Fruit fly (Drosophila melanogaster) whole organism, embryonic: ENCODE measurements around the gene Cyp1.
A peak's percentile ranks its signal among the peaks of the same experiment; 100 is the strongest.

Experiments
- Atf3 ChIP-seq: fragments of 200-800 bp; sonication (Bioruptor generic); optimal IDR thresholded peaks from 3 replicates; lab custom pipeline; 2016; ENCODE audit warnings: missing biosample characterization, missing genetic modification characterization
- BEAF-32 ChIP-seq: fragments of 200-800 bp; sonication (Bioruptor generic); optimal IDR thresholded peaks from 3 replicates; lab custom pipeline; 2017; ENCODE audit warnings: missing biosample characterization, missing genetic modification characterization, mild to moderate bottlenecking, moderate library complexity, missing genetic modification reagents
- CG12299 ChIP-seq: fragments of 200-800 bp; sonication (Bioruptor generic); optimal IDR thresholded peaks from 2 replicates; lab custom pipeline; 2018; ENCODE audit warnings: missing biosample characterization, mild to moderate bottlenecking, missing genetic modification characterization
- CG13287 ChIP-seq: fragments of 200-800 bp; sonication (Bioruptor generic); IDR thresholded peaks from 2 replicates; pipeline ENCODE4 v1.3.6; 2022; ENCODE audit warnings: missing biosample characterization, missing genetic modification characterization; ENCODE audit not compliant: partially characterized antibody
- CG13424 ChIP-seq: fragments of 200-800 bp; sonication (Bioruptor generic); optimal IDR thresholded peaks from 2 replicates; lab custom pipeline; 2019; ENCODE audit warnings: missing biosample characterization, mild to moderate bottlenecking, missing genetic modification characterization, moderate library complexity
- CG15479 ChIP-seq: fragments of 200-800 bp; sonication (Bioruptor generic); optimal IDR thresholded peaks from 3 replicates; lab custom pipeline; 2019; ENCODE audit warnings: missing biosample characterization, mild to moderate bottlenecking, missing genetic modification characterization, moderate library complexity
- CG15514 ChIP-seq: fragments of 200-800 bp; sonication (Bioruptor generic); optimal IDR thresholded peaks from 3 replicates; lab custom pipeline; 2017; ENCODE audit warnings: missing biosample characterization, missing genetic modification characterization, mild to moderate bottlenecking, moderate library complexity, missing genetic modification reagents
- CG1603 ChIP-seq: fragments of 200-800 bp; sonication (Bioruptor generic); optimal IDR thresholded peaks from 2 replicates; lab custom pipeline; 2019; ENCODE audit warnings: missing biosample characterization, mild to moderate bottlenecking, missing genetic modification characterization, moderate library complexity
- CG16813 ChIP-seq: fragments of 200-800 bp; sonication (Bioruptor generic); IDR thresholded peaks from 3 replicates; pipeline ENCODE4 v1.3.6; 2022; ENCODE audit warnings: missing biosample characterization, missing genetic modification characterization; ENCODE audit not compliant: partially characterized antibody
- CG17912 ChIP-seq: fragments of 200-800 bp; sonication (Bioruptor generic); optimal IDR thresholded peaks from 2 replicates; lab custom pipeline; 2018; ENCODE audit warnings: missing biosample characterization, mild to moderate bottlenecking, missing genetic modification characterization
- CG18599 ChIP-seq: fragments of 200-800 bp; sonication (Bioruptor generic); optimal IDR thresholded peaks from 3 replicates; lab custom pipeline; 2017; ENCODE audit warnings: missing biosample characterization, missing genetic modification characterization, mild to moderate bottlenecking, moderate library complexity, missing genetic modification reagents
- CG2116 ChIP-seq: fragments of 200-800 bp; sonication (Bioruptor generic); optimal IDR thresholded peaks from 3 replicates; lab custom pipeline; 2018; ENCODE audit warnings: missing biosample characterization, mild to moderate bottlenecking, missing genetic modification characterization
- CG2875 ChIP-seq: fragments of 200-800 bp; sonication (Bioruptor generic); optimal IDR thresholded peaks from 2 replicates; lab custom pipeline; 2017; ENCODE audit warnings: missing biosample characterization, mild to moderate bottlenecking, missing genetic modification characterization, missing genetic modification reagents
- CG34224 ChIP-seq: fragments of 200-800 bp; sonication (Bioruptor generic); IDR thresholded peaks from 3 replicates; pipeline ENCODE4 v1.3.6; 2022; ENCODE audit warnings: missing biosample characterization, missing genetic modification characterization; ENCODE audit not compliant: partially characterized antibody
- CG34376 ChIP-seq: fragments of 200-800 bp; sonication (Bioruptor generic); optimal IDR thresholded peaks from 2 replicates; lab custom pipeline; 2018; ENCODE audit warnings: missing biosample characterization, mild to moderate bottlenecking, missing genetic modification characterization
- CG4404 ChIP-seq: fragments of 200-800 bp; sonication (Bioruptor generic); IDR thresholded peaks from 2 replicates; pipeline ENCODE4 v1.3.6; 2022; ENCODE audit warnings: missing biosample characterization, missing genetic modification characterization
- CG9817 ChIP-seq: fragments of 200-800 bp; sonication (Bioruptor generic); optimal IDR thresholded peaks from 2 replicates; lab custom pipeline; 2018; ENCODE audit warnings: missing biosample characterization, mild to moderate bottlenecking, missing genetic modification characterization, moderate library complexity
- Dbx ChIP-seq: fragments of 200-800 bp; sonication (Bioruptor generic); IDR thresholded peaks from 3 replicates; pipeline ENCODE4 v1.3.6; 2022; ENCODE audit warnings: missing biosample characterization, missing genetic modification characterization
- Dll ChIP-seq: fragments of 200-800 bp; sonication (Bioruptor generic); IDR thresholded peaks from 4 replicates; pipeline ENCODE4 v1.3.6; 2022; ENCODE audit warnings: missing biosample characterization, missing genetic modification characterization; ENCODE audit not compliant: partially characterized antibody
- Doc3 ChIP-seq: fragments of 200-800 bp; sonication (Bioruptor generic); IDR thresholded peaks from 3 replicates; pipeline ENCODE4 v1.3.6; 2022; ENCODE audit warnings: missing biosample characterization, missing genetic modification characterization; ENCODE audit not compliant: partially characterized antibody
- Dp ChIP-seq: fragments of 200-800 bp; sonication (Bioruptor generic); optimal IDR thresholded peaks from 2 replicates; lab custom pipeline; 2018; ENCODE audit warnings: missing biosample characterization, mild to moderate bottlenecking, missing genetic modification characterization, moderate library complexity
- Dref ChIP-seq: fragments of 200-800 bp; sonication (Bioruptor generic); IDR thresholded peaks from 2 replicates; pipeline ENCODE4 v1.3.6; 2022; ENCODE audit warnings: missing biosample characterization, missing genetic modification characterization
- E2f2 ChIP-seq: fragments of 200-800 bp; sonication (Bioruptor generic); IDR thresholded peaks from 2 replicates; pipeline ENCODE4 v1.3.6; 2022; ENCODE audit warnings: missing biosample characterization, missing genetic modification characterization
- Ets97D ChIP-seq: fragments of 200-800 bp; sonication (Bioruptor generic); optimal IDR thresholded peaks from 3 replicates; lab custom pipeline; 2016; ENCODE audit warnings: missing biosample characterization, missing genetic modification characterization
- HLHmδ ChIP-seq: fragments of 200-800 bp; sonication (Bioruptor generic); optimal IDR thresholded peaks from 2 replicates; lab custom pipeline; 2018; ENCODE audit warnings: missing biosample characterization, mild to moderate bottlenecking, missing genetic modification characterization, moderate library complexity
- Opbp ChIP-seq: fragments of 200-800 bp; sonication (Bioruptor generic); IDR thresholded peaks from 3 replicates; pipeline ENCODE4 v1.3.6; 2022; ENCODE audit warnings: missing biosample characterization, missing genetic modification characterization; ENCODE audit not compliant: partially characterized antibody
- Poxn ChIP-seq: fragments of 200-800 bp; sonication (Bioruptor generic); IDR thresholded peaks from 2 replicates; pipeline ENCODE4 v1.3.6; 2022; ENCODE audit warnings: missing biosample characterization, missing genetic modification characterization
- Scr ChIP-seq: fragments of 200-800 bp; sonication (Bioruptor generic); IDR thresholded peaks from 2 replicates; pipeline ENCODE4 v1.3.6; 2022; ENCODE audit warnings: missing biosample characterization, missing genetic modification characterization; ENCODE audit not compliant: partially characterized antibody
- Sry-δ ChIP-seq: fragments of 200-800 bp; sonication (Bioruptor generic); optimal IDR thresholded peaks from 2 replicates; lab custom pipeline; 2016; ENCODE audit warnings: missing biosample characterization, missing genetic modification characterization
- YL-1 ChIP-seq: fragments of 200-800 bp; sonication (Bioruptor generic); optimal IDR thresholded peaks from 3 replicates; lab custom pipeline; 2017; ENCODE audit warnings: missing biosample characterization, mild to moderate bottlenecking, missing genetic modification characterization
- ac ChIP-seq: fragments of 200-800 bp; sonication (Bioruptor generic); optimal IDR thresholded peaks from 3 replicates; lab custom pipeline; 2017; ENCODE audit warnings: missing biosample characterization, mild to moderate bottlenecking, missing genetic modification characterization
- bbx ChIP-seq: fragments of 200-800 bp; sonication (Bioruptor generic); IDR thresholded peaks from 2 replicates; pipeline ENCODE4 v1.3.6; 2022; ENCODE audit warnings: missing biosample characterization, missing genetic modification characterization; ENCODE audit not compliant: partially characterized antibody
- corto ChIP-seq: fragments of 200-800 bp; sonication (Bioruptor generic); optimal IDR thresholded peaks from 2 replicates; lab custom pipeline; 2016; ENCODE audit warnings: missing biosample characterization, mild to moderate bottlenecking, missing genetic modification characterization, moderate library complexity
- crc ChIP-seq: fragments of 200-800 bp; sonication (Bioruptor generic); optimal IDR thresholded peaks from 2 replicates; lab custom pipeline; 2016; ENCODE audit warnings: missing biosample characterization, missing genetic modification characterization
- da ChIP-seq: fragments of 200-800 bp; sonication (Bioruptor generic); optimal IDR thresholded peaks from 2 replicates; lab custom pipeline; 2016; ENCODE audit warnings: missing biosample characterization, missing genetic modification characterization
- gsb ChIP-seq: fragments of 200-800 bp; sonication (Bioruptor generic); IDR thresholded peaks from 2 replicates; pipeline ENCODE4 v1.3.6; 2022; ENCODE audit warnings: missing biosample characterization, missing genetic modification characterization
- hbn ChIP-seq: fragments of 200-800 bp; sonication (Bioruptor generic); IDR thresholded peaks from 2 replicates; pipeline ENCODE4 v1.3.6; 2022; ENCODE audit warnings: missing biosample characterization, missing genetic modification characterization; ENCODE audit not compliant: partially characterized antibody
- insv ChIP-seq, 2 experiments: fragments of 200-800 bp; sonication (Bioruptor generic); optimal IDR thresholded peaks; 3 replicates each; lab custom pipeline; 2016 to 2018; ENCODE audit warnings: missing biosample characterization in 2 of 2, missing genetic modification characterization in 2 of 2
- org-1 ChIP-seq: fragments of 200-800 bp; sonication (Bioruptor generic); optimal IDR thresholded peaks from 2 replicates; lab custom pipeline; 2017; ENCODE audit warnings: missing biosample characterization, missing genetic modification characterization
- pfk ChIP-seq: fragments of 200-800 bp; sonication (Bioruptor generic); optimal IDR thresholded peaks from 2 replicates; lab custom pipeline; 2018; ENCODE audit warnings: missing biosample characterization, mild to moderate bottlenecking, missing genetic modification characterization, moderate library complexity
- pzg ChIP-seq: fragments of 200-800 bp; sonication (Bioruptor generic); optimal IDR thresholded peaks from 3 replicates; lab custom pipeline; 2018; ENCODE audit warnings: missing biosample characterization, mild to moderate bottlenecking, missing genetic modification characterization, moderate library complexity
- run ChIP-seq: fragments of 200-800 bp; sonication (Bioruptor generic); optimal IDR thresholded peaks from 3 replicates; lab custom pipeline; 2018; ENCODE audit warnings: missing biosample characterization, mild to moderate bottlenecking, missing genetic modification characterization
- sug ChIP-seq: fragments of 200-800 bp; optimal IDR thresholded peaks from 2 replicates; lab custom pipeline; 2019; ENCODE audit warnings: missing biosample characterization, mild to moderate bottlenecking, missing genetic modification characterization, moderate library complexity
- tap ChIP-seq: fragments of 200-800 bp; optimal IDR thresholded peaks from 3 replicates; lab custom pipeline; 2019; ENCODE audit warnings: missing biosample characterization, mild to moderate bottlenecking, missing genetic modification characterization, moderate library complexity
- unc-4 ChIP-seq: fragments of 200-800 bp; sonication (Bioruptor generic); IDR thresholded peaks from 2 replicates; pipeline ENCODE4 v1.3.6; 2022; ENCODE audit warnings: missing biosample characterization, missing genetic modification characterization; ENCODE audit not compliant: partially characterized antibody
- vnd ChIP-seq: fragments of 200-800 bp; sonication (Bioruptor generic); IDR thresholded peaks from 3 replicates; pipeline ENCODE4 v1.3.6; 2022; ENCODE audit warnings: missing biosample characterization, missing genetic modification characterization; ENCODE audit not compliant: partially characterized antibody
- wor ChIP-seq: fragments of 200-800 bp; sonication (Bioruptor generic); IDR thresholded peaks from 2 replicates; pipeline ENCODE4 v1.3.6; 2022; ENCODE audit warnings: missing biosample characterization, missing genetic modification characterization

Cyp1 gene

DNA sequence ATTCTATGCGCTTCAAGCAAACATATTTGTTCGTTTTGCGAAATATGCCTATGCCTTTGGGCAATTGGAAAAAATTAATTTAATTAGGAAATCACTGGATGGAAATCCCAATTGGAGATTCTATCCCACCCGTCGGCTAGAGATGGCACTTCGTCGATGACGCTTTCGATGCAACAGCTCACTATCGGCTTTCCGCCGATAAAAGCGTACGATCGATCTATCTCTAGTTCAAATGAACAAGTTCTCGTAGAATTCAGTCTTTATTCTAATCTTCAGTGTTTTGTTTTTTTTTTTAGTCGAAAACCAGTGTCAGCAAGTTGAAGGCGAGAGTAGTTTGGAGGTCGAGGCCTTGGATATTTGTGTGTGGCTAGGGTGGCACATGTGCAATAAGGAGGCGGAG is 2.9 kb upstream of the Cyp1 start, which contains the start of the genes CG9917 and CG32579 (continued):
- TF ChIP-seq CG34376 (GFP tag; lab: Kevin White, UChicago), result peak; percentile 13

DNA sequence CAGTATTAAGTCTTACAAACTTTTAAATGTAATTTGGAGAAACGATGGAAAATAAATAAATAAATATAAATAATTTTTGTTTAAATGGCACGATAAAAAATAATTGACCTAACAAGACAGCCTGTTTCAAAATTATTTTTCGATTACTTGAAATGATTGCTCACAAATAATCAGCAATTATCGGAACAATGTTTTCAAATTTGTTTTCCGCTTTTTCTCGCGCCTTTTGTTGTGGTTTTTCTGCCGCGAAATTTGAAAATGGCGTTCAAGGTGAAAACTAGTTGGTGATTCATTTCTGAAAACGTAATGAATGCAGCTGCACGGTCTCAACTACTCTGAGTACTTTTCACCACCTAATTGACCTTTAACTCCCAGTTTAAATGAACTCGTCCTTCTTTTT is 867 bp upstream of the Cyp1 start:
- TF ChIP-seq E2f2 (GFP tag; lab: Robert Waterston, UW) (peak; percentile 86), HLHmδ (GFP tag; lab: Kevin White, UChicago) (no peak), CG1603 (tag; lab: Kevin White, UChicago) (peak; percentile 32), vnd (GFP tag; lab: Robert Waterston, UW) (0 out of 3 replicates have a peak, but pooled peaks have one; percentile 31), Poxn (GFP tag; lab: Robert Waterston, UW) (no peak), Dll (0 out of 4 replicates have a peak, but pooled peaks have one; percentile 16), bbx (GFP tag; lab: Robert Waterston, UW) (peak; percentile 42; the same call in 1 of the 2 replicates), wor (no peak), Atf3 (no peak), pzg (GFP tag; lab: Kevin White, UChicago) (peak; percentile 29), Sry-δ (GFP tag; lab: Kevin White, UChicago) (peak; percentile 1), pfk (GFP tag; lab: Kevin White, UChicago) (peak; percentile 75), CG15514 (GFP tag; lab: Kevin White, UChicago) (peak; percentile 93), CG2875 (GFP tag; lab: Kevin White, UChicago) (no peak), CG2116 (GFP tag; lab: Kevin White, UChicago) (peak; percentile 68), sug (tag; lab: Kevin White, UChicago) (no peak), CG17912 (GFP tag; lab: Kevin White, UChicago) (no peak), CG34224 (GFP tag; lab: Robert Waterston, UW) (peak; percentile 27; the same call in 1 of the 3 replicates), BEAF-32 (GFP tag; lab: Kevin White, UChicago) (peak; percentile 19), run (tag; lab: Kevin White, UChicago) (peak; percentile 11), Doc3 (0 out of 3 replicates have a peak, but pooled peaks have one; percentile 13), Scr (GFP tag; lab: Robert Waterston, UW) (peak; percentile 25), Dp (GFP tag; lab: Kevin White, UChicago) (peak; percentile 82), hbn (GFP tag; lab: Robert Waterston, UW) (0 out of 2 replicates have a peak, but pooled peaks have one; percentile 40), gsb (GFP tag; lab: Robert Waterston, UW) (no peak), YL-1 (GFP tag; lab: Kevin White, UChicago) (no peak), Dref (GFP tag; lab: Robert Waterston, UW) (peak; percentile 62), Opbp (peak; percentile 17; the same call in 1 of the 3 replicates), unc-4 (GFP tag; lab: Robert Waterston, UW) (peak; percentile 19; the same call in 1 of the 2 replicates), tap (tag; lab: Kevin White, UChicago) (no peak), CG13287 (peak; percentile 29; the same call in 1 of the 2 replicates), Ets97D (GFP tag; lab: Kevin White, UChicago) (peak; percentile 51), CG16813 (GFP tag; lab: Robert Waterston, UW) (0 out of 3 replicates have a peak, but pooled peaks have one; percentile 42)

DNA sequence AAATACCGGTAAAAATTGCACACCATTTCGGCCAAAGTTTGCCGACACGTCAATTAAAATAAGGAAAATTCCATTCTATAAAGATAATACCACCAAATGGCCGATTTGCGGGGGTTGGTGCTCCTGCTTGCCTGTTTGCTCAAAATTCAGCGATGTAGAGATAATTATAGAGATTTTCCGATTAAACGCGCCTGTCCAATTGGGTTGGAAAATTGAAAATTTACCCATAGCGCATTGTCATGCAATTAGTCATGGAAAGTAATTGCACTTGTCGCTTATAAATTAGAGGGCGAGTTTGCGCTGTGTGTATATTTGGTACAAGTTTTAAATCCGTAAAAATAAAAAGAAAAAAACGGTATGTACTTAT is 629 bp downstream of the Cyp1 start:
- no peak for TF ChIP-seq corto
- no peak for TF ChIP-seq CG4404 (GFP tag; lab: Robert Waterston, UW)
- peak in 1 of 2 experiments; percentile 73 for TF ChIP-seq insv (GFP tag; optimal IDR thresholded peaks at IDR 0.05; lab: Kevin White, UChicago)
- TF ChIP-seq crc (GFP tag; lab: Kevin White, UChicago), result no peak
- TF ChIP-seq CG17912 (GFP tag; lab: Kevin White, UChicago), result no peak
- no peak for TF ChIP-seq Dbx (GFP tag; lab: Robert Waterston, UW)
- peak; percentile 30 for TF ChIP-seq CG15479 (GFP tag; lab: Kevin White, UChicago)
- TF ChIP-seq CG18599 (GFP tag; lab: Kevin White, UChicago), result no peak
- TF ChIP-seq CG12299, result no peak
- no peak for TF ChIP-seq org-1 (GFP tag; lab: Kevin White, UChicago)
- TF ChIP-seq ac (GFP tag; lab: Kevin White, UChicago), result no peak
- TF ChIP-seq CG9817, result no peak
- TF ChIP-seq da, result no peak
- TF ChIP-seq CG13424, result no peak
